Fruit fly (Drosophila melanogaster): Measurements from ENCODE around the gene ttk.

Gene ttk

DNA sequence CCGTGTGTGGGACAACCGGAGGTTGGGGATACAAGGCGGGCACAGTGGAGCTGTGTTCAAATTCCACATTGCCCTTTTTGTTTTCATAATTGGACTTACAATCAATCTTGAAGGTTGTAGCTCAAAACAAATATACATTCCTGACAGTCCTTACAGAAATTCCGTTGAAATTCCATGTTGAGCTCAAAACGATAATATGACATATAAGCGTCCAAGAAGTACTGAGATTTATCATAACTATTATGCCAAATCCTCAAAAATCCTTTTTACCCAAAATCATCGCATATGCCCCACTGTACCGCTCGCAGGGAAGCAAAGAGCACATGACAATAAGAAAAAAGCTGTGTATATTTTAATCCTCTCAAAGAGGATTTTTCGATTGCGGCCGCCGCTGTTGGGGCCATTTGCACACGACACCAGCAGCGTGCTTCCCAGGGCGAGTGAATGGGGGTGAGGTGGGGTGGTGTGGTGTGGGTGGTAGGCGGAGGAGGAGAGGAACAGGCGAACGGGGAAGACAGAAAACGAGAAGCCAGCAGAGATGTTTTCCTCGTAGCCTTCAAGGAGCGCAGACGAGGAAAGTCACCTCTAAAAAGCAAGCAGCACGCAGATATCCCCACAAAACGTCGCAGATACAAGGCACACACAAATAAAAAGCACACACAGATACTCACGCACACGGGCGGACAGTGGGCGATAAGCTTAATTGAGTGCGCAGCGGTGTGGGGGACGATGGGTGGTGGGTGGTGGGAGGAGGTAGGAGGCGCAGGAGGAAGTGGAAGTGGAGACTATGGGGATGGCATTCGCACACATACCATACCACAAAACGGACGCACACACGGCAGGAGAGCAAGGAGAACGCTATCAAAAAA, 3.9 kb downstream of the ttk start (continued):
- no peak for TF ChIP-seq lola (GFP tag; optimal IDR thresholded peaks at IDR 0.05)
- no peak for TF ChIP-seq crp (GFP tag; optimal IDR thresholded peaks at IDR 0.05)
- peak; percentile 48 for TF ChIP-seq bab2 (GFP tag; optimal IDR thresholded peaks at IDR 0.05)
- TF ChIP-seq ssp (GFP tag; IDR thresholded peaks at IDR 0.05), result no peak
- peak; percentile 75 for TF ChIP-seq org-1 (GFP tag; optimal IDR thresholded peaks at IDR 0.05)
- TF ChIP-seq psq (GFP tag; optimal IDR thresholded peaks at IDR 0.05), result no peak
- TF ChIP-seq Mes4 (GFP tag; optimal IDR thresholded peaks at IDR 0.05), result peak; percentile 58
- peak; percentile 44 for TF ChIP-seq Myb (GFP tag; optimal IDR thresholded peaks at IDR 0.05)
- peak; percentile 89 for TF ChIP-seq Ets65A (GFP tag)
- TF ChIP-seq corto (GFP tag; optimal IDR thresholded peaks at IDR 0.05), result no peak
- no peak for TF ChIP-seq bbx (GFP tag; IDR thresholded peaks at IDR 0.05; ENCODE audit: partially characterized antibody)
- peak; percentile 37 for TF ChIP-seq Nf-YB (GFP tag; optimal IDR thresholded peaks at IDR 0.05)
- TF ChIP-seq Atf6 (GFP tag; IDR thresholded peaks at IDR 0.05), result peak; percentile 38; the same call in 1 of the 2 replicates
- peak; percentile 12 for TF ChIP-seq tin (GFP tag; optimal IDR thresholded peaks at IDR 0.05)
- TF ChIP-seq maf-S (GFP tag; optimal IDR thresholded peaks at IDR 0.05), result peak; percentile 27
- peak; percentile 73 for TF ChIP-seq grau (tag; optimal IDR thresholded peaks at IDR 0.05)
- TF ChIP-seq fd3F (GFP tag; optimal IDR thresholded peaks at IDR 0.05), result peak; percentile 56
- peak; percentile 43; the same call in 1 of the 2 replicates for TF ChIP-seq CG3847 (GFP tag; IDR thresholded peaks at IDR 0.05)
- TF ChIP-seq cas (GFP tag; IDR thresholded peaks at IDR 0.05), result no peak
- TF ChIP-seq CG32772 (GFP tag; IDR thresholded peaks at IDR 0.05), result 0 out of 2 replicates have a peak, but pooled peaks have one; percentile 20
- 0 out of 4 replicates have a peak, but pooled peaks have one; percentile 40 for TF ChIP-seq chinmo (GFP tag; IDR thresholded peaks at IDR 0.05; ENCODE audit: partially characterized antibody)
- TF ChIP-seq fd96Cb (tag; optimal IDR thresholded peaks at IDR 0.05), result peak; percentile 58
- peak; percentile 25 for TF ChIP-seq D19B (GFP tag; optimal IDR thresholded peaks at IDR 0.05)
- TF ChIP-seq aop (GFP tag; IDR thresholded peaks at IDR 0.05), result no peak
- TF ChIP-seq CG4328 (GFP tag; optimal IDR thresholded peaks at IDR 0.05), result no peak
- TF ChIP-seq Pdp1 (GFP tag; optimal IDR thresholded peaks at IDR 0.05), result peak; percentile 25 to 47
- peak; percentile 41 for TF ChIP-seq CG8089 (GFP tag; optimal IDR thresholded peaks at IDR 0.05)
- TF ChIP-seq CG18262 (tag; optimal IDR thresholded peaks at IDR 0.05), result peak; percentile 58
- TF ChIP-seq CG1647 (GFP tag; optimal IDR thresholded peaks at IDR 0.05), result peak; percentile 34
- TF ChIP-seq gsb-n (tag; optimal IDR thresholded peaks at IDR 0.05), result peak; percentile 17
- peak; percentile 72 for TF ChIP-seq CG10147 (GFP tag; optimal IDR thresholded peaks at IDR 0.05)
- no peak for TF ChIP-seq bigmax (GFP tag; optimal IDR thresholded peaks at IDR 0.05)
- no peak for TF ChIP-seq klu (GFP tag; IDR thresholded peaks at IDR 0.05)
- TF ChIP-seq lab (GFP tag; optimal IDR thresholded peaks at IDR 0.05), result peak; percentile 78
- no peak for TF ChIP-seq cato (GFP tag; optimal IDR thresholded peaks at IDR 0.05; ENCODE audit: borderline replicate concordance)
- TF ChIP-seq Neu2 (GFP tag; optimal IDR thresholded peaks at IDR 0.05; ENCODE audit: borderline replicate concordance), result no peak
- no peak for TF ChIP-seq Opbp (GFP tag; IDR thresholded peaks at IDR 0.05; ENCODE audit: partially characterized antibody)
- no peak for TF ChIP-seq CG8478 (optimal IDR thresholded peaks at IDR 0.05)
- TF ChIP-seq CG12769 (tag; optimal IDR thresholded peaks at IDR 0.05), result peak; percentile 62
- peak; percentile 24 for TF ChIP-seq crc (GFP tag; optimal IDR thresholded peaks at IDR 0.05)
- TF ChIP-seq pan (optimal IDR thresholded peaks at IDR 0.05), result no peak
- peak in 1 of 2 experiments; percentile 60 for TF ChIP-seq pan (GFP tag; optimal IDR thresholded peaks at IDR 0.05 in 1 of 2, IDR thresholded peaks at IDR 0.05 in 1 of 2)
- TF ChIP-seq CG5180 (GFP tag; optimal IDR thresholded peaks at IDR 0.05), result peak; percentile 23
- peak; percentile 53; the same call in 2 of the 3 replicates for TF ChIP-seq croc (GFP tag; conservative IDR thresholded peaks at IDR 0.05)
- no peak for TF ChIP-seq CG11247 (GFP tag; IDR thresholded peaks at IDR 0.05)
- peak; percentile 29 for TF ChIP-seq CG34376 (GFP tag; optimal IDR thresholded peaks at IDR 0.05)
- TF ChIP-seq CG16863 (GFP tag; optimal IDR thresholded peaks at IDR 0.05), result peak; percentile 33
- TF ChIP-seq slou (GFP tag; optimal IDR thresholded peaks at IDR 0.05), result no peak

Data from whole organism, embryonic.